Fruit fly (Drosophila melanogaster) whole organism: ENCODE data around the gene Ubc7.

ENCODE experiments used
- Dll ChIP-seq: fragments of >200 bp; optimal IDR thresholded peaks from 2 replicates; lab custom pipeline; 2017
- EcR ChIP-seq, 2 experiments: fragments of >200 bp; optimal IDR thresholded peaks; 2 replicates each; lab custom pipeline; 2017; ENCODE audit warnings: missing biosample characterization in 2 of 2, missing genetic modification characterization in 2 of 2, missing genetic modification reagents in 2 of 2
- psq ChIP-seq: fragments of >200 bp; optimal IDR thresholded peaks from 2 replicates; lab custom pipeline; 2017

dm6 chrX:16553542-16554182 lies 39.8 kb upstream of the Ubc7 start, which contains the start of gene Arp2:
- TF ChIP-seq Dll (lab: Kevin White, UChicago) (no peak), psq (lab: Kevin White, UChicago) (no peak), EcR (GFP tag; optimal IDR thresholded peaks at IDR 0.05; lab: Kevin White, UChicago) (no peak)
